Worm (Caenorhabditis elegans): ENCODE measurements around the gene R09H10.5.

DNA sequence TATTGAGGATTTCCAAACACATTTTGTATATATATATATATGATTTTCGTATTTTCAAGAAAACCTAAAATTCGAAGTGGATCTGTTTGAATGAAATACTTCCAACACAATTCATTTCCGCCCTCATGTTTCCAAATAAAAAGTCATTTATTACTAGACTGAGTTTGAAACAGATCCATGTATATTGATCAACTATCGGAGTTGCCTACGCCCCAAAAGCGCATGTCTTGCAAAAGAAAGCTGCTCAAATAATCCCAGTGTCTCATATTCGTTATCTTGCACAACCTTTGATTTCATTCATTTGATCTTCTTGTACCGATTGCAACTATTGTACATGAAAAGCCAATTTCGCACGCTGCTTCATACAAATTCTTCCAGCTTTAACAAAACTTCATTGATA, 26.0 kb downstream of the R09H10.5 start, which contains the start of gene R09H10.2:
- no peak for TF ChIP-seq tbx-37 (GFP tag; conservative IDR thresholded peaks at IDR 0.05)
- TF ChIP-seq B0310.2 (tag; optimal IDR thresholded peaks at IDR 0.05), result no peak
- TF ChIP-seq ama-1 (optimal IDR thresholded peaks at IDR 0.05), result no peak
- TF ChIP-seq F13C5.2 (tag; optimal IDR thresholded peaks at IDR 0.05), result no peak
- no peak for TF ChIP-seq scrt-1 (GFP tag; IDR thresholded peaks at IDR 0.05)
- TF ChIP-seq tbx-11 (GFP tag; IDR thresholded peaks at IDR 0.05), result no peak
- TF ChIP-seq aly-1 (tag; optimal IDR thresholded peaks at IDR 0.05), result no peak
